Fruit fly (Drosophila melanogaster) whole organism, embryonic: ENCODE results near the gene H2.0.
A peak's percentile ranks its signal among the peaks of the same experiment; 100 is the strongest.

Source experiments
- Adf1 ChIP-seq: fragments of 200-800 bp; sonication (Bioruptor generic); IDR thresholded peaks from 2 replicates; pipeline ENCODE4 v1.3.6; 2022; ENCODE audit warnings: missing biosample characterization, missing genetic modification characterization
- Antp ChIP-seq: fragments of 200-800 bp; sonication (Bioruptor generic); optimal IDR thresholded peaks from 3 replicates; lab custom pipeline; 2016; ENCODE audit warnings: missing biosample characterization, missing genetic modification characterization
- Bteb2 ChIP-seq: fragments of 200-800 bp; sonication (Bioruptor generic); optimal IDR thresholded peaks from 2 replicates; lab custom pipeline; 2016; ENCODE audit warnings: missing biosample characterization, missing genetic modification characterization
- CG1024 ChIP-seq: fragments of 200-800 bp; sonication (Bioruptor generic); IDR thresholded peaks from 2 replicates; pipeline ENCODE4 v1.3.6; 2022; ENCODE audit warnings: missing biosample characterization, missing genetic modification characterization
- CG10462 ChIP-seq: fragments of 200-800 bp; sonication (Bioruptor generic); optimal IDR thresholded peaks from 2 replicates; lab custom pipeline; 2016; ENCODE audit warnings: missing biosample characterization, missing genetic modification characterization
- CG13287 ChIP-seq: fragments of 200-800 bp; sonication (Bioruptor generic); IDR thresholded peaks from 2 replicates; pipeline ENCODE4 v1.3.6; 2022; ENCODE audit warnings: missing biosample characterization, missing genetic modification characterization; ENCODE audit not compliant: partially characterized antibody
- CG13424 ChIP-seq: fragments of 200-800 bp; sonication (Bioruptor generic); optimal IDR thresholded peaks from 2 replicates; lab custom pipeline; 2019; ENCODE audit warnings: missing biosample characterization, mild to moderate bottlenecking, missing genetic modification characterization, moderate library complexity
- CG14050 ChIP-seq: fragments of 200-800 bp; sonication (Bioruptor generic); IDR thresholded peaks from 3 replicates; pipeline ENCODE4 v1.3.6; 2022; ENCODE audit warnings: missing biosample characterization, missing genetic modification characterization
- CG15696 ChIP-seq: fragments of 200-800 bp; sonication (Bioruptor generic); optimal IDR thresholded peaks from 2 replicates; lab custom pipeline; 2019; ENCODE audit warnings: missing biosample characterization, mild to moderate bottlenecking, missing genetic modification characterization, moderate library complexity
- CG17359 ChIP-seq: fragments of 200-800 bp; sonication (Bioruptor generic); optimal IDR thresholded peaks from 3 replicates; lab custom pipeline; 2018; ENCODE audit warnings: missing biosample characterization, mild to moderate bottlenecking, missing genetic modification characterization, moderate library complexity
- CG30431 ChIP-seq: fragments of 200-800 bp; sonication (Bioruptor generic); optimal IDR thresholded peaks from 2 replicates; lab custom pipeline; 2017; ENCODE audit warnings: missing biosample characterization, missing genetic modification characterization
- CG31224 ChIP-seq: fragments of 200-800 bp; sonication (Bioruptor generic); IDR thresholded peaks from 2 replicates; pipeline ENCODE4 v1.3.6; 2022; ENCODE audit warnings: missing biosample characterization, missing genetic modification characterization
- CG3163 ChIP-seq: fragments of 200-800 bp; sonication (Bioruptor generic); optimal IDR thresholded peaks from 3 replicates; lab custom pipeline; 2016; ENCODE audit warnings: missing biosample characterization, missing genetic modification characterization
- CG32772 ChIP-seq: fragments of 200-800 bp; sonication (Bioruptor generic); IDR thresholded peaks from 2 replicates; pipeline ENCODE4 v1.3.6; 2022; ENCODE audit warnings: missing biosample characterization, missing genetic modification characterization
- CG4360 ChIP-seq: fragments of 200-800 bp; sonication (Bioruptor generic); IDR thresholded peaks from 2 replicates; pipeline ENCODE4 v1.3.6; 2022; ENCODE audit warnings: missing biosample characterization, missing genetic modification characterization
- CG6791 ChIP-seq: fragments of 200-800 bp; sonication (Bioruptor generic); IDR thresholded peaks from 3 replicates; pipeline ENCODE4 v1.3.6; 2022; ENCODE audit warnings: missing biosample characterization, missing genetic modification characterization; ENCODE audit not compliant: partially characterized antibody
- CG6813 ChIP-seq: fragments of 200-800 bp; sonication (Bioruptor generic); optimal IDR thresholded peaks from 2 replicates; lab custom pipeline; 2017; ENCODE audit warnings: missing biosample characterization, missing genetic modification characterization, mild to moderate bottlenecking, moderate library complexity, missing genetic modification reagents
- CG7271 ChIP-seq: fragments of 200-800 bp; sonication (Bioruptor generic); optimal IDR thresholded peaks from 2 replicates; lab custom pipeline; 2018; ENCODE audit warnings: missing biosample characterization, mild to moderate bottlenecking, missing genetic modification characterization, moderate library complexity
- CG8281 ChIP-seq: fragments of 200-800 bp; sonication (Bioruptor generic); optimal IDR thresholded peaks from 2 replicates; lab custom pipeline; 2018; ENCODE audit warnings: missing biosample characterization, mild to moderate bottlenecking, missing genetic modification characterization, moderate library complexity
- CG8388 ChIP-seq: fragments of 200-800 bp; sonication (Bioruptor generic); optimal IDR thresholded peaks from 2 replicates; lab custom pipeline; 2019; ENCODE audit warnings: missing biosample characterization, mild to moderate bottlenecking, missing genetic modification characterization, moderate library complexity
- CG8478 ChIP-seq: fragments of >200 bp; optimal IDR thresholded peaks from 2 replicates; lab custom pipeline; 2018
- CG9609 ChIP-seq: fragments of 200-800 bp; sonication (Bioruptor generic); optimal IDR thresholded peaks from 3 replicates; lab custom pipeline; 2016; ENCODE audit warnings: missing biosample characterization, missing genetic modification characterization
- H15 ChIP-seq: fragments of 200-800 bp; sonication (Bioruptor generic); IDR thresholded peaks from 3 replicates; pipeline ENCODE4 v1.3.6; 2022; ENCODE audit warnings: missing biosample characterization, missing genetic modification characterization
- HLH54F ChIP-seq: fragments of 200-800 bp; sonication (Bioruptor generic); optimal IDR thresholded peaks from 3 replicates; lab custom pipeline; 2016; ENCODE audit warnings: missing biosample characterization, missing genetic modification characterization
- Hr39 ChIP-seq: fragments of >200 bp; optimal IDR thresholded peaks from 2 replicates; lab custom pipeline; 2017
- Hsf ChIP-seq: fragments of 200-800 bp; sonication (Bioruptor generic); optimal IDR thresholded peaks from 3 replicates; lab custom pipeline; 2016; ENCODE audit warnings: missing biosample characterization, missing genetic modification characterization
- Kr ChIP-seq: fragments of 200-800 bp; sonication (Bioruptor generic); optimal IDR thresholded peaks from 2 replicates; lab custom pipeline; 2017; ENCODE audit warnings: missing biosample characterization, mild to moderate bottlenecking, missing genetic modification characterization
- Lpt ChIP-seq: fragments of >200 bp; optimal IDR thresholded peaks from 2 replicates; lab custom pipeline; 2018; ENCODE audit warnings: missing biosample characterization, missing genetic modification characterization
- MBD-R2 ChIP-seq: fragments of 200-800 bp; sonication (Bioruptor generic); IDR thresholded peaks from 2 replicates; pipeline ENCODE4 v1.3.6; 2022; ENCODE audit warnings: missing biosample characterization, missing genetic modification characterization
- NfI ChIP-seq: fragments of 200-800 bp; sonication (Bioruptor generic); optimal IDR thresholded peaks from 3 replicates; lab custom pipeline; 2018; ENCODE audit warnings: missing biosample characterization, mild to moderate bottlenecking, missing genetic modification characterization, moderate library complexity
- PHDP ChIP-seq: fragments of 200-800 bp; sonication (Bioruptor generic); optimal IDR thresholded peaks from 3 replicates; lab custom pipeline; 2018; ENCODE audit warnings: missing biosample characterization, mild to moderate bottlenecking, missing genetic modification characterization, moderate library complexity
- Rx ChIP-seq: fragments of 200-800 bp; sonication (Bioruptor generic); IDR thresholded peaks from 2 replicates; pipeline ENCODE4 v1.3.6; 2022; ENCODE audit warnings: missing biosample characterization, missing genetic modification characterization
- Stat92E ChIP-seq, 3 experiments: fragments of >200 bp in 2 of 3; fragments of 200-800 bp in 1 of 3; sonication (Bioruptor generic) in 1 of 3; optimal IDR thresholded peaks; 2 replicates each; lab custom pipeline; 2017 to 2019; ENCODE audit warnings: missing biosample characterization in 3 of 3, missing genetic modification characterization in 3 of 3, mild to moderate bottlenecking in 1 of 3, moderate library complexity in 1 of 3
- Taf1 ChIP-seq: fragments of 200-800 bp; sonication (Bioruptor generic); IDR thresholded peaks from 2 replicates; pipeline ENCODE4 v1.3.6; 2022; ENCODE audit warnings: missing biosample characterization, missing genetic modification characterization
- Tbp ChIP-seq: fragments of >200 bp; optimal IDR thresholded peaks from 2 replicates; lab custom pipeline; 2018; ENCODE audit warnings: missing biosample characterization, missing genetic modification characterization
- ac ChIP-seq: fragments of 200-800 bp; sonication (Bioruptor generic); optimal IDR thresholded peaks from 3 replicates; lab custom pipeline; 2017; ENCODE audit warnings: missing biosample characterization, mild to moderate bottlenecking, missing genetic modification characterization
- cg ChIP-seq: fragments of 200-800 bp; sonication (Bioruptor generic); optimal IDR thresholded peaks from 3 replicates; lab custom pipeline; 2019; ENCODE audit warnings: missing biosample characterization, mild to moderate bottlenecking, missing genetic modification characterization, moderate library complexity
- crol ChIP-seq: fragments of 200-800 bp; sonication (Bioruptor generic); IDR thresholded peaks from 2 replicates; pipeline ENCODE4 v1.3.6; 2022; ENCODE audit warnings: missing biosample characterization, missing genetic modification characterization
- ems ChIP-seq: fragments of 200-800 bp; sonication (Bioruptor generic); optimal IDR thresholded peaks from 3 replicates; lab custom pipeline; 2016; ENCODE audit warnings: missing biosample characterization, missing genetic modification characterization
- gce ChIP-seq: fragments of 200-800 bp; sonication (Bioruptor generic); IDR thresholded peaks from 3 replicates; pipeline ENCODE4 v1.3.6; 2022; ENCODE audit warnings: missing biosample characterization, missing genetic modification characterization
- gem ChIP-seq: fragments of 200-800 bp; sonication (Bioruptor generic); optimal IDR thresholded peaks from 2 replicates; lab custom pipeline; 2019; ENCODE audit warnings: missing biosample characterization, mild to moderate bottlenecking, missing genetic modification characterization, moderate library complexity
- gsb-n ChIP-seq: fragments of 200-800 bp; sonication (Bioruptor generic); optimal IDR thresholded peaks from 3 replicates; lab custom pipeline; 2018; ENCODE audit warnings: missing biosample characterization, mild to moderate bottlenecking, missing genetic modification characterization
- jumu ChIP-seq: fragments of 200-800 bp; sonication (Bioruptor generic); optimal IDR thresholded peaks from 3 replicates; lab custom pipeline; 2016; ENCODE audit warnings: missing biosample characterization, missing genetic modification characterization
- kah ChIP-seq: fragments of 200-800 bp; sonication (Bioruptor generic); optimal IDR thresholded peaks from 2 replicates; lab custom pipeline; 2018; ENCODE audit warnings: missing biosample characterization, mild to moderate bottlenecking, missing genetic modification characterization
- kni ChIP-seq: fragments of 200-800 bp; sonication (Bioruptor generic); optimal IDR thresholded peaks from 3 replicates; lab custom pipeline; 2017; ENCODE audit warnings: mild to moderate bottlenecking, missing biosample characterization, missing genetic modification reagents, missing genetic modification characterization
- pan ChIP-seq, 4 experiments: fragments of >200 bp in 3 of 4; fragments of 200-800 bp in 1 of 4; sonication (Bioruptor generic) in 1 of 4; optimal IDR thresholded peaks in 3 of 4; IDR thresholded peaks in 1 of 4; 2 replicates each; pipeline versions ENCODE4 v1.3.6 to Lab custom; 2017 to 2022; ENCODE audit warnings: missing biosample characterization in 2 of 4, missing genetic modification characterization in 2 of 4, mixed read lengths in 1 of 4
- pb ChIP-seq: fragments of 200-800 bp; sonication (Bioruptor generic); optimal IDR thresholded peaks from 3 replicates; lab custom pipeline; 2016; ENCODE audit warnings: missing biosample characterization, missing genetic modification characterization
- peb ChIP-seq: fragments of 200-800 bp; sonication (Bioruptor generic); IDR thresholded peaks from 2 replicates; pipeline ENCODE4 v1.3.6; 2022; ENCODE audit warnings: missing biosample characterization, missing genetic modification characterization
- salm ChIP-seq: fragments of 200-800 bp; sonication (Bioruptor generic); optimal IDR thresholded peaks from 2 replicates; lab custom pipeline; 2018; ENCODE audit warnings: missing biosample characterization, mild to moderate bottlenecking, missing genetic modification characterization
- scrt ChIP-seq: fragments of 200-800 bp; sonication (Bioruptor generic); optimal IDR thresholded peaks from 2 replicates; lab custom pipeline; 2018; ENCODE audit warnings: missing biosample characterization, mild to moderate bottlenecking, missing genetic modification characterization, moderate library complexity
- seq ChIP-seq: fragments of 200-800 bp; sonication (Bioruptor generic); IDR thresholded peaks from 2 replicates; pipeline ENCODE4 v1.3.6; 2022; ENCODE audit warnings: missing biosample characterization, missing genetic modification characterization

Gene H2.0

dm6 chr2L:6051212-6051621 is 32.0 kb upstream of the H2.0 start (continued):
- TF ChIP-seq seq: peak; percentile 97
- peak; percentile 80 for TF ChIP-seq CG10462 (GFP tag; lab: Kevin White, UChicago)
- TF ChIP-seq PHDP: peak; percentile 99
- peak; percentile 89 for TF ChIP-seq CG15696 (tag; lab: Kevin White, UChicago)
- 0 out of 3 replicates have a peak, but pooled peaks have one; percentile 12 for TF ChIP-seq CG6791 (GFP tag; lab: Robert Waterston, UW)
- peak; percentile 93 for TF ChIP-seq pb (GFP tag; lab: Kevin White, UChicago)
- peak; percentile 12 for TF ChIP-seq CG8478 (lab: Kevin White, UChicago)
- peak; percentile 78 for TF ChIP-seq CG31224 (GFP tag; lab: Robert Waterston, UW)
- peak; percentile 93 for TF ChIP-seq HLH54F (GFP tag; lab: Kevin White, UChicago)
- peak; percentile 81 for TF ChIP-seq H15 (GFP tag; lab: Robert Waterston, UW)
- no peak for TF ChIP-seq pan (optimal IDR thresholded peaks at IDR 0.05; lab: Kevin White, UChicago)
- peak in 1 of 2 experiments; percentile 94 for TF ChIP-seq pan (GFP tag; optimal IDR thresholded peaks at IDR 0.05 in 1 of 2, IDR thresholded peaks at IDR 0.05 in 1 of 2)
- TF ChIP-seq peb (GFP tag; lab: Robert Waterston, UW): peak; percentile 86
- no peak for TF ChIP-seq Lpt (GFP tag; lab: Kevin White, UChicago)
- TF ChIP-seq CG14050 (GFP tag; lab: Robert Waterston, UW): peak; percentile 96
- peak; percentile 27 for TF ChIP-seq Kr (GFP tag; lab: Kevin White, UChicago)
- peak; percentile 94 for TF ChIP-seq salm
- TF ChIP-seq MBD-R2 (GFP tag; lab: Robert Waterston, UW): peak; percentile 86
- TF ChIP-seq kni (GFP tag; lab: Kevin White, UChicago): peak; percentile 90
- TF ChIP-seq Bteb2: peak; percentile 94
- TF ChIP-seq gem (tag; lab: Kevin White, UChicago): peak; percentile 98
- TF ChIP-seq CG6813 (GFP tag; lab: Kevin White, UChicago): peak; percentile 98
- peak; percentile 94 for TF ChIP-seq jumu (GFP tag; lab: Kevin White, UChicago)
- TF ChIP-seq Adf1 (GFP tag; lab: Robert Waterston, UW): peak; percentile 77
- peak; percentile 95 for TF ChIP-seq ems
- peak in 1 of 3 experiments; percentile 79 for TF ChIP-seq Stat92E (GFP tag; optimal IDR thresholded peaks at IDR 0.05; lab: Kevin White, UChicago)
- TF ChIP-seq CG4360: peak; percentile 55; the same call in 1 of the 2 replicates
- TF ChIP-seq scrt (GFP tag; lab: Kevin White, UChicago): peak; percentile 96
- peak; percentile 83 for TF ChIP-seq CG8281
- TF ChIP-seq gsb-n (tag; lab: Kevin White, UChicago): peak; percentile 96
- TF ChIP-seq crol (GFP tag; lab: Robert Waterston, UW): peak; percentile 66
- TF ChIP-seq gce (GFP tag; lab: Robert Waterston, UW): peak; percentile 91
- peak; percentile 84 for TF ChIP-seq CG30431
- peak; percentile 93 for TF ChIP-seq cg (GFP tag; lab: Kevin White, UChicago)
- peak; percentile 84 for TF ChIP-seq Taf1
- TF ChIP-seq Tbp: no peak
- peak; percentile 88 for TF ChIP-seq CG7271 (tag; lab: Kevin White, UChicago)
- peak; percentile 97 for TF ChIP-seq CG8388 (GFP tag; lab: Kevin White, UChicago)
- peak; percentile 88 for TF ChIP-seq CG9609 (GFP tag; lab: Kevin White, UChicago)
- peak; percentile 92 for TF ChIP-seq kah
- TF ChIP-seq Hr39: no peak
- TF ChIP-seq Hsf (GFP tag; lab: Kevin White, UChicago): peak; percentile 94
- no peak for TF ChIP-seq CG13287
- peak; percentile 86 for TF ChIP-seq CG1024 (GFP tag; lab: Robert Waterston, UW)
- TF ChIP-seq CG13424 (tag; lab: Kevin White, UChicago): peak; percentile 98
- peak; percentile 81 for TF ChIP-seq CG3163 (GFP tag; lab: Kevin White, UChicago)
- TF ChIP-seq Rx (GFP tag; lab: Robert Waterston, UW): peak; percentile 80
- TF ChIP-seq CG32772 (GFP tag; lab: Robert Waterston, UW): peak; percentile 72
- TF ChIP-seq NfI (GFP tag; lab: Kevin White, UChicago): peak; percentile 95
- peak; percentile 97 for TF ChIP-seq CG17359 (tag; lab: Kevin White, UChicago)
- TF ChIP-seq Antp (GFP tag; lab: Kevin White, UChicago): peak; percentile 89
- TF ChIP-seq ac (GFP tag; lab: Kevin White, UChicago): peak; percentile 79
